Worm (Caenorhabditis elegans) whole organism, young adult: ENCODE results near the gene ppk-2.
A peak's percentile ranks its signal among the peaks of the same experiment; 100 is the strongest.

ENCODE experiments used
- B0035.1 ChIP-seq: sonication (generic microtip); optimal IDR thresholded peaks from 2 replicates; lab custom pipeline; 2016; ENCODE audit warnings: missing genetic modification characterization, mild to moderate bottlenecking, missing compliant biosample characterization, missing genotype, missing genetic modification reagents
- B0261.1 ChIP-seq: sonication (generic microtip); optimal IDR thresholded peaks from 2 replicates; lab custom pipeline; 2016; ENCODE audit warnings: mild to moderate bottlenecking, missing genetic modification characterization, moderate library complexity, missing compliant biosample characterization
- D2030.7 ChIP-seq: fragments of 200-800 bp; sonication (Bioruptor generic); IDR thresholded peaks from 2 replicates; pipeline ENCODE4 v1.3.6; 2022; ENCODE audit warnings: missing genetic modification reagents, missing genetic modification characterization, missing compliant biosample characterization
- F10E7.11 ChIP-seq: sonication (generic microtip); optimal IDR thresholded peaks from 2 replicates; lab custom pipeline; 2017; ENCODE audit warnings: mild to moderate bottlenecking, missing genetic modification characterization, moderate library complexity, missing compliant biosample characterization
- F37B4.10 ChIP-seq: fragments of 200-800 bp; sonication (Bioruptor generic); IDR thresholded peaks from 2 replicates; pipeline ENCODE4 v1.3.6; 2022; ENCODE audit warnings: missing genetic modification characterization, missing compliant biosample characterization
- F39B2.1 ChIP-seq: fragments of 200-800 bp; sonication (Bioruptor generic); IDR thresholded peaks from 2 replicates; pipeline ENCODE4 v1.3.6; 2022; ENCODE audit warnings: missing genetic modification reagents, missing genetic modification characterization, missing compliant biosample characterization
- F49E8.2 ChIP-seq: sonication (generic microtip); optimal IDR thresholded peaks from 3 replicates; lab custom pipeline; 2017; ENCODE audit warnings: missing genetic modification characterization, mild to moderate bottlenecking, missing compliant biosample characterization, antibody characterized with exemption, moderate library complexity; ENCODE audit not compliant: insufficient read depth
- Y53F4B.3 ChIP-seq: fragments of 200-800 bp; sonication (Bioruptor generic); IDR thresholded peaks from 2 replicates; pipeline ENCODE4 v1.3.6; 2022; ENCODE audit warnings: missing genetic modification reagents, missing genetic modification characterization, missing compliant biosample characterization
- Y53G8AR.9 ChIP-seq: fragments of 200-800 bp; sonication (Bioruptor generic); conservative IDR thresholded peaks from 2 replicates; pipeline ENCODE4 v1.3.6; 2022; ENCODE audit warnings: missing genetic modification reagents, missing genetic modification characterization, missing compliant biosample characterization
- ZK185.1 ChIP-seq: sonication (generic microtip); optimal IDR thresholded peaks from 2 replicates; lab custom pipeline; 2016; ENCODE audit warnings: mild to moderate bottlenecking, missing genetic modification characterization, missing compliant biosample characterization; ENCODE audit not compliant: poor library complexity, severe bottlenecking
- ama-1 ChIP-seq, 3 experiments: fragments of 150-350 bp in 1 of 3; sonication (generic microtip) in 2 of 3; optimal IDR thresholded peaks; 2 replicates each; lab custom pipeline; 2014 to 2018; ENCODE audit warnings: missing biosample characterization in 2 of 3, missing genetic modification characterization in 2 of 3, missing genetic modification reagents in 2 of 3
- aptf-2 ChIP-seq: fragments of 200-800 bp; sonication (Bioruptor generic); conservative IDR thresholded peaks from 2 replicates; pipeline ENCODE4 v1.3.6; 2022; ENCODE audit warnings: missing genetic modification reagents, missing genetic modification characterization, missing compliant biosample characterization
- athp-1 ChIP-seq: sonication (generic microtip); optimal IDR thresholded peaks from 2 replicates; lab custom pipeline; 2017; ENCODE audit warnings: mild to moderate bottlenecking, missing genetic modification characterization, missing compliant biosample characterization
- attf-6 ChIP-seq: fragments of 200-800 bp; sonication (Bioruptor generic); IDR thresholded peaks from 2 replicates; pipeline ENCODE4 v1.3.6; 2022; ENCODE audit warnings: missing genetic modification reagents, missing genetic modification characterization, missing compliant biosample characterization
- ceh-27 ChIP-seq: fragments of 200-800 bp; sonication (Bioruptor generic); optimal IDR thresholded peaks from 2 replicates; lab custom pipeline; 2018; ENCODE audit warnings: mild to moderate bottlenecking, missing genetic modification characterization, moderate library complexity, missing compliant biosample characterization
- ceh-58 ChIP-seq: fragments of 200-800 bp; sonication (Bioruptor generic); IDR thresholded peaks from 2 replicates; pipeline ENCODE4 v1.3.6; 2022; ENCODE audit warnings: missing genetic modification characterization, missing compliant biosample characterization
- ceh-91 ChIP-seq: fragments of 200-800 bp; sonication (Bioruptor generic); IDR thresholded peaks from 2 replicates; pipeline ENCODE4 v1.3.6; 2022; ENCODE audit warnings: missing genetic modification reagents, missing genetic modification characterization, missing compliant biosample characterization
- chd-7 ChIP-seq: sonication (generic microtip); optimal IDR thresholded peaks from 2 replicates; lab custom pipeline; 2016; ENCODE audit warnings: mild to moderate bottlenecking, missing genetic modification characterization, moderate library complexity, missing compliant biosample characterization
- die-1 ChIP-seq: sonication (generic microtip); optimal IDR thresholded peaks from 2 replicates; lab custom pipeline; 2016; ENCODE audit warnings: missing genotype, mild to moderate bottlenecking, missing genetic modification characterization, missing compliant biosample characterization
- egl-18 ChIP-seq: fragments of 200-800 bp; sonication (Bioruptor generic); IDR thresholded peaks from 2 replicates; pipeline ENCODE4 v1.3.6; 2022; ENCODE audit warnings: missing genetic modification reagents, missing genetic modification characterization, missing compliant biosample characterization
- egl-44 ChIP-seq: fragments of 200-800 bp; sonication (Bioruptor generic); IDR thresholded peaks from 2 replicates; pipeline ENCODE4 v1.3.6; 2022; ENCODE audit warnings: missing genetic modification reagents, missing genetic modification characterization, missing compliant biosample characterization
- ekl-4 ChIP-seq: fragments of 200-800 bp; sonication (Bioruptor generic); IDR thresholded peaks from 2 replicates; pipeline ENCODE4 v1.3.6; 2022; ENCODE audit warnings: missing genetic modification reagents, missing genetic modification characterization, missing compliant biosample characterization
- fkh-3 ChIP-seq: sonication (generic microtip); optimal IDR thresholded peaks from 2 replicates; lab custom pipeline; 2016; ENCODE audit warnings: mild to moderate bottlenecking, missing genetic modification characterization, missing compliant biosample characterization
- hmg-20 ChIP-seq: fragments of 200-800 bp; sonication (Bioruptor generic); IDR thresholded peaks from 2 replicates; pipeline ENCODE4 v1.3.6; 2022; ENCODE audit warnings: missing genetic modification reagents, missing genetic modification characterization, missing compliant biosample characterization
- hsf-1 ChIP-seq: fragments of 200-800 bp; sonication (Bioruptor generic); IDR thresholded peaks from 2 replicates; pipeline ENCODE4 v1.3.6; 2022; ENCODE audit warnings: missing genetic modification reagents, missing genetic modification characterization, missing compliant biosample characterization
- let-526 ChIP-seq: fragments of 200-800 bp; sonication (Bioruptor generic); IDR thresholded peaks from 2 replicates; pipeline ENCODE4 v1.3.6; 2022; ENCODE audit warnings: missing genetic modification reagents, missing genetic modification characterization, missing compliant biosample characterization
- lin-35 ChIP-seq, 3 experiments: fragments of 150-350 bp in 2 of 3; sonication (generic microtip) in 1 of 3; optimal IDR thresholded peaks; 2 replicates each; lab custom pipeline; 2014 to 2018; ENCODE audit warnings: missing biosample characterization in 3 of 3, missing genetic modification characterization in 3 of 3, missing genetic modification reagents in 3 of 3
- lin-40 ChIP-seq: sonication (generic microtip); optimal IDR thresholded peaks from 2 replicates; lab custom pipeline; 2016; ENCODE audit warnings: missing genetic modification characterization, mild to moderate bottlenecking, missing compliant biosample characterization, missing genotype, missing genetic modification reagents
- lsl-1 ChIP-seq: fragments of 200-800 bp; sonication (Bioruptor generic); optimal IDR thresholded peaks from 2 replicates; lab custom pipeline; 2018; ENCODE audit warnings: mild to moderate bottlenecking, missing genetic modification characterization, moderate library complexity, missing compliant biosample characterization
- madf-10 ChIP-seq: sonication (generic microtip); optimal IDR thresholded peaks from 2 replicates; lab custom pipeline; 2016; ENCODE audit warnings: mild to moderate bottlenecking, missing genetic modification characterization, missing compliant biosample characterization
- madf-3 ChIP-seq: fragments of 200-800 bp; sonication (Bioruptor generic); IDR thresholded peaks from 2 replicates; pipeline ENCODE4 v1.3.6; 2022; ENCODE audit warnings: missing genetic modification reagents, missing genetic modification characterization, missing compliant biosample characterization
- madf-6 ChIP-seq: fragments of 200-800 bp; sonication (Bioruptor generic); IDR thresholded peaks from 2 replicates; pipeline ENCODE4 v1.3.6; 2022; ENCODE audit warnings: missing genetic modification reagents, missing genetic modification characterization, missing compliant biosample characterization
- mcd-1 ChIP-seq: fragments of 200-800 bp; sonication (Bioruptor generic); IDR thresholded peaks from 2 replicates; pipeline ENCODE4 v1.3.6; 2022; ENCODE audit warnings: missing genetic modification reagents, missing genetic modification characterization, missing compliant biosample characterization
- mel-28 ChIP-seq: sonication (generic microtip); optimal IDR thresholded peaks from 2 replicates; lab custom pipeline; 2016; ENCODE audit warnings: borderline replicate concordance, mild to moderate bottlenecking, missing genetic modification characterization, missing compliant biosample characterization
- nhr-179 ChIP-seq: sonication (generic microtip); optimal IDR thresholded peaks from 2 replicates; lab custom pipeline; 2016; ENCODE audit warnings: mild to moderate bottlenecking, missing genetic modification characterization, missing compliant biosample characterization
- sdz-38 ChIP-seq: sonication (generic microtip); optimal IDR thresholded peaks from 2 replicates; lab custom pipeline; 2016; ENCODE audit warnings: missing genotype, missing genetic modification characterization, missing compliant biosample characterization
- sea-2 ChIP-seq: fragments of 200-800 bp; sonication (Bioruptor generic); IDR thresholded peaks from 2 replicates; pipeline ENCODE4 v1.3.6; 2022; ENCODE audit warnings: missing genetic modification characterization, missing compliant biosample characterization
- snpc-1.1 ChIP-seq: sonication (generic microtip); optimal IDR thresholded peaks from 2 replicates; lab custom pipeline; 2017; ENCODE audit warnings: missing genetic modification characterization, mild to moderate bottlenecking, missing compliant biosample characterization, antibody characterized with exemption, moderate library complexity, missing genotype, missing genetic modification reagents; ENCODE audit not compliant: insufficient read depth
- snpc-1.3 ChIP-seq: sonication (generic microtip); optimal IDR thresholded peaks from 2 replicates; lab custom pipeline; 2017; ENCODE audit warnings: missing genetic modification characterization, mild to moderate bottlenecking, missing compliant biosample characterization, antibody characterized with exemption, moderate library complexity, missing genotype, missing genetic modification reagents; ENCODE audit not compliant: insufficient read depth
- sptf-2 ChIP-seq: fragments of 200-800 bp; sonication (Bioruptor generic); optimal IDR thresholded peaks from 2 replicates; lab custom pipeline; 2018; ENCODE audit warnings: mild to moderate bottlenecking, missing genetic modification characterization, missing compliant biosample characterization
- tbx-9 ChIP-seq: sonication (generic microtip); optimal IDR thresholded peaks from 2 replicates; lab custom pipeline; 2016; ENCODE audit warnings: borderline replicate concordance, missing genetic modification characterization, inconsistent platforms, missing compliant biosample characterization
- tlf-1 ChIP-seq: fragments of 200-800 bp; sonication (Bioruptor generic); optimal IDR thresholded peaks from 2 replicates; lab custom pipeline; 2018; ENCODE audit warnings: mild to moderate bottlenecking, missing genetic modification characterization, missing compliant biosample characterization
- xnd-1 ChIP-seq: sonication (generic microtip); optimal IDR thresholded peaks from 2 replicates; lab custom pipeline; 2016; ENCODE audit warnings: missing genotype, missing genetic modification reagents, missing genetic modification characterization, missing compliant biosample characterization
- zim-3 ChIP-seq: sonication (generic microtip); optimal IDR thresholded peaks from 2 replicates; lab custom pipeline; 2017; ENCODE audit warnings: mild to moderate bottlenecking, missing genetic modification characterization, moderate library complexity, missing compliant biosample characterization
- ztf-18 ChIP-seq: sonication (generic microtip); optimal IDR thresholded peaks from 2 replicates; lab custom pipeline; 2016; ENCODE audit warnings: missing genotype, mild to moderate bottlenecking, missing genetic modification characterization, missing compliant biosample characterization
- ztf-22 ChIP-seq: fragments of 200-800 bp; sonication (Bioruptor generic); optimal IDR thresholded peaks from 2 replicates; lab custom pipeline; 2018; ENCODE audit warnings: mild to moderate bottlenecking, missing genetic modification characterization, moderate library complexity, missing compliant biosample characterization
- ztf-25 ChIP-seq: fragments of 200-800 bp; sonication (Bioruptor generic); IDR thresholded peaks from 2 replicates; pipeline ENCODE4 v1.3.6; 2022; ENCODE audit warnings: missing genetic modification reagents, missing genetic modification characterization, missing compliant biosample characterization
- ztf-26 ChIP-seq: sonication (generic microtip); optimal IDR thresholded peaks from 2 replicates; lab custom pipeline; 2017; ENCODE audit warnings: missing genetic modification characterization, missing compliant biosample characterization
- ztf-28 ChIP-seq: fragments of 200-800 bp; sonication (Bioruptor generic); IDR thresholded peaks from 2 replicates; pipeline ENCODE4 v1.3.6; 2022; ENCODE audit warnings: missing genetic modification reagents, missing genetic modification characterization, missing compliant biosample characterization

ppk-2 gene

DNA sequence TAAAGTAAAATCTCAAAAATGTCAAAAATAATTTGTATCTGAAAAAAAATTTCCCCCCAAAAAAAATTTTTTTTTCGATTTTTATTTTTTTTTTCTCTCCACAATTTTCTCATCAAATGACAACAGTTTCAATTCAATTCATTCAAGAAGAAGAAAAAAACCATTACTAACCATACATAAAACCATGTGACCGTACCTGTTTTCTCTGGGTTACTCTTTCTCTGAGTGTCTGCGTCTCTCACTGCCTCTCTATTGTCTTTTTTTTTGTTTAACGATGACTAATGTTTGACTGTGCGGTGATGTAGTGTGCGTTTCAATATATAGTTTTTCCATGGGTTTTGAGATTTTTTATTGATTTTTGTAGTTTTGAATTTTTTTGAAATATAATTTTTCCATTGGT is 11.4 kb upstream of the ppk-2 start (continued):
- no peak for TF ChIP-seq ztf-22 (GFP tag; lab: Kevin White, UChicago)
- TF ChIP-seq hsf-1 (GFP tag; lab: Robert Waterston, UW), result no peak
- TF ChIP-seq madf-6 (GFP tag; lab: Robert Waterston, UW), result no peak
- TF ChIP-seq snpc-1.1 (tag; lab: Kevin White, UChicago), result no peak
- TF ChIP-seq F10E7.11, result no peak
- TF ChIP-seq D2030.7 (GFP tag; lab: Robert Waterston, UW), result no peak
- no peak for TF ChIP-seq B0035.1
- TF ChIP-seq chd-7, result no peak
- TF ChIP-seq zim-3 (tag; lab: Kevin White, UChicago), result no peak
- TF ChIP-seq mcd-1, result peak; percentile 26; the same call in 1 of the 2 replicates
- TF ChIP-seq madf-3 (GFP tag; lab: Robert Waterston, UW), result no peak
- TF ChIP-seq Y53G8AR.9 (GFP tag; lab: Robert Waterston, UW), result no peak
- no peak for TF ChIP-seq die-1 (tag; lab: Kevin White, UChicago)
- no peak for TF ChIP-seq ceh-58 (GFP tag; lab: Robert Waterston, UW)
- TF ChIP-seq xnd-1, result no peak
- no peak for TF ChIP-seq hmg-20 (GFP tag; lab: Robert Waterston, UW)
- TF ChIP-seq sea-2 (GFP tag; lab: Robert Waterston, UW), result no peak
- TF ChIP-seq fkh-3 (tag; lab: Kevin White, UChicago), result no peak
- no peak for TF ChIP-seq lin-35 (GFP tag; optimal IDR thresholded peaks at IDR 0.05; lab: Kevin White, UChicago)
- no peak for TF ChIP-seq aptf-2
- TF ChIP-seq sptf-2 (GFP tag; lab: Kevin White, UChicago), result no peak
- no peak for TF ChIP-seq sdz-38
- no peak for TF ChIP-seq attf-6 (GFP tag; lab: Robert Waterston, UW)
- no peak for TF ChIP-seq tbx-9 (tag; lab: Kevin White, UChicago)
- TF ChIP-seq ceh-27 (GFP tag; lab: Kevin White, UChicago), result no peak
- no peak for TF ChIP-seq egl-44 (GFP tag; lab: Robert Waterston, UW)
- no peak for TF ChIP-seq ZK185.1 (tag; lab: Kevin White, UChicago)
- TF ChIP-seq Y53F4B.3 (GFP tag; lab: Robert Waterston, UW), result no peak
- no peak for TF ChIP-seq ztf-28 (GFP tag; lab: Robert Waterston, UW)
- TF ChIP-seq nhr-179 (tag; lab: Kevin White, UChicago), result no peak
- TF ChIP-seq mel-28 (tag; lab: Kevin White, UChicago), result no peak
- TF ChIP-seq ztf-25 (GFP tag; lab: Robert Waterston, UW), result no peak
- no peak for TF ChIP-seq athp-1
- no peak for TF ChIP-seq F37B4.10
- TF ChIP-seq B0261.1, result no peak
- peak; percentile 82 for TF ChIP-seq lin-40 (tag; lab: Kevin White, UChicago)
- peak; percentile 18 for TF ChIP-seq tlf-1 (GFP tag; lab: Kevin White, UChicago)
- TF ChIP-seq egl-18 (GFP tag; lab: Robert Waterston, UW), result no peak
- TF ChIP-seq ekl-4 (GFP tag; lab: Robert Waterston, UW), result no peak
- no peak for TF ChIP-seq F49E8.2 (tag; lab: Kevin White, UChicago)
- TF ChIP-seq lsl-1 (GFP tag; lab: Kevin White, UChicago), result no peak
- no peak for TF ChIP-seq ceh-91 (GFP tag; lab: Robert Waterston, UW)
- TF ChIP-seq F39B2.1, result no peak
- peak; percentile 46 for TF ChIP-seq ztf-26 (tag; lab: Kevin White, UChicago)
- no peak for TF ChIP-seq let-526 (GFP tag; lab: Robert Waterston, UW)
- no peak for TF ChIP-seq snpc-1.3
- no peak for TF ChIP-seq ama-1 (optimal IDR thresholded peaks at IDR 0.05; lab: Kevin White, UChicago)
- TF ChIP-seq ama-1 (GFP tag; optimal IDR thresholded peaks at IDR 0.05; lab: Kevin White, UChicago), result no peak
- no peak for TF ChIP-seq madf-10 (tag; lab: Kevin White, UChicago)
- no peak for TF ChIP-seq ztf-18 (tag; lab: Kevin White, UChicago)
